Fruit fly (Drosophila melanogaster) whole organism, embryonic: Measurements from ENCODE around the gene mwh.
A peak's percentile ranks its signal among the peaks of the same experiment; 100 is the strongest.

ENCODE experiments used
- Antp ChIP-seq: fragments of 200-800 bp; sonication (Bioruptor generic); optimal IDR thresholded peaks from 3 replicates; lab custom pipeline; 2016; ENCODE audit warnings: missing biosample characterization, missing genetic modification characterization
- Atf3 ChIP-seq: fragments of 200-800 bp; sonication (Bioruptor generic); optimal IDR thresholded peaks from 3 replicates; lab custom pipeline; 2016; ENCODE audit warnings: missing biosample characterization, missing genetic modification characterization
- Blimp-1 ChIP-seq: fragments of 200-800 bp; sonication (Bioruptor generic); optimal IDR thresholded peaks from 3 replicates; lab custom pipeline; 2018; ENCODE audit warnings: missing biosample characterization, missing genetic modification characterization, mild to moderate bottlenecking, moderate library complexity, missing genetic modification reagents
- CG10959 ChIP-seq: fragments of 200-800 bp; sonication (Bioruptor generic); IDR thresholded peaks from 2 replicates; pipeline ENCODE4 v1.3.6; 2022; ENCODE audit warnings: missing biosample characterization, missing genetic modification characterization
- CG11723 ChIP-seq: fragments of 200-800 bp; sonication (Bioruptor generic); optimal IDR thresholded peaks from 2 replicates; lab custom pipeline; 2017; ENCODE audit warnings: missing biosample characterization, mild to moderate bottlenecking, missing genetic modification characterization
- CG13296 ChIP-seq: fragments of 200-800 bp; sonication (Bioruptor generic); optimal IDR thresholded peaks from 3 replicates; lab custom pipeline; 2018; ENCODE audit warnings: missing biosample characterization, mild to moderate bottlenecking, missing genetic modification characterization
- CG15479 ChIP-seq: fragments of 200-800 bp; sonication (Bioruptor generic); optimal IDR thresholded peaks from 3 replicates; lab custom pipeline; 2019; ENCODE audit warnings: missing biosample characterization, mild to moderate bottlenecking, missing genetic modification characterization, moderate library complexity
- CG17912 ChIP-seq: fragments of 200-800 bp; sonication (Bioruptor generic); optimal IDR thresholded peaks from 2 replicates; lab custom pipeline; 2018; ENCODE audit warnings: missing biosample characterization, mild to moderate bottlenecking, missing genetic modification characterization
- CG18011 ChIP-seq: fragments of 200-800 bp; sonication (Bioruptor generic); optimal IDR thresholded peaks from 2 replicates; lab custom pipeline; 2017; ENCODE audit warnings: missing biosample characterization, missing genetic modification characterization, mild to moderate bottlenecking, moderate library complexity, missing genotype
- CG18262 ChIP-seq: fragments of 200-800 bp; optimal IDR thresholded peaks from 3 replicates; lab custom pipeline; 2019; ENCODE audit warnings: missing biosample characterization, mild to moderate bottlenecking, missing genetic modification characterization, moderate library complexity
- CG2116 ChIP-seq: fragments of 200-800 bp; sonication (Bioruptor generic); optimal IDR thresholded peaks from 3 replicates; lab custom pipeline; 2018; ENCODE audit warnings: missing biosample characterization, mild to moderate bottlenecking, missing genetic modification characterization
- CG2202 ChIP-seq: fragments of 200-800 bp; sonication (Bioruptor generic); optimal IDR thresholded peaks from 2 replicates; lab custom pipeline; 2018; ENCODE audit warnings: missing biosample characterization, mild to moderate bottlenecking, missing genetic modification characterization
- CG31224 ChIP-seq: fragments of 200-800 bp; sonication (Bioruptor generic); IDR thresholded peaks from 2 replicates; pipeline ENCODE4 v1.3.6; 2022; ENCODE audit warnings: missing biosample characterization, missing genetic modification characterization
- CG34224 ChIP-seq: fragments of 200-800 bp; sonication (Bioruptor generic); IDR thresholded peaks from 3 replicates; pipeline ENCODE4 v1.3.6; 2022; ENCODE audit warnings: missing biosample characterization, missing genetic modification characterization; ENCODE audit not compliant: partially characterized antibody
- CG4617 ChIP-seq: fragments of 200-800 bp; sonication (Bioruptor generic); optimal IDR thresholded peaks from 3 replicates; lab custom pipeline; 2016; ENCODE audit warnings: missing biosample characterization, missing genetic modification characterization, borderline replicate concordance
- CG4820 ChIP-seq: fragments of 200-800 bp; sonication (Bioruptor generic); optimal IDR thresholded peaks from 3 replicates; lab custom pipeline; 2016; ENCODE audit warnings: missing biosample characterization, missing genetic modification characterization
- CG6254 ChIP-seq: fragments of 200-800 bp; sonication (Bioruptor generic); optimal IDR thresholded peaks from 3 replicates; lab custom pipeline; 2017; ENCODE audit warnings: mild to moderate bottlenecking, missing biosample characterization, missing genetic modification reagents, missing genetic modification characterization
- CG6689 ChIP-seq: fragments of 200-800 bp; sonication (Bioruptor generic); IDR thresholded peaks from 2 replicates; pipeline ENCODE4 v1.3.6; 2022; ENCODE audit warnings: missing biosample characterization, missing genetic modification characterization
- CG7745 ChIP-seq: fragments of 200-800 bp; sonication (Bioruptor generic); optimal IDR thresholded peaks from 2 replicates; lab custom pipeline; 2018; ENCODE audit warnings: missing biosample characterization, mild to moderate bottlenecking, missing genetic modification characterization, moderate library complexity
- CG9215 ChIP-seq: fragments of 200-800 bp; sonication (Bioruptor generic); IDR thresholded peaks from 2 replicates; pipeline ENCODE4 v1.3.6; 2022; ENCODE audit warnings: missing biosample characterization, missing genetic modification characterization
- CG9876 ChIP-seq: fragments of 200-800 bp; sonication (Bioruptor generic); optimal IDR thresholded peaks from 2 replicates; lab custom pipeline; 2016; ENCODE audit warnings: missing biosample characterization, missing genetic modification characterization
- Camta ChIP-seq: fragments of 200-800 bp; sonication (Bioruptor generic); optimal IDR thresholded peaks from 2 replicates; lab custom pipeline; 2016; ENCODE audit warnings: missing biosample characterization, missing genetic modification characterization
- Chrac-16 ChIP-seq: fragments of 200-800 bp; sonication (Bioruptor generic); optimal IDR thresholded peaks from 3 replicates; lab custom pipeline; 2016; ENCODE audit warnings: missing biosample characterization, missing genetic modification characterization
- D19A ChIP-seq: fragments of 200-800 bp; optimal IDR thresholded peaks from 3 replicates; lab custom pipeline; 2019; ENCODE audit warnings: missing biosample characterization, mild to moderate bottlenecking, missing genetic modification characterization, moderate library complexity
- D19B ChIP-seq: fragments of 200-800 bp; sonication (Bioruptor generic); optimal IDR thresholded peaks from 2 replicates; lab custom pipeline; 2017; ENCODE audit warnings: missing biosample characterization, mild to moderate bottlenecking, missing genetic modification characterization
- Dp ChIP-seq: fragments of 200-800 bp; sonication (Bioruptor generic); optimal IDR thresholded peaks from 2 replicates; lab custom pipeline; 2018; ENCODE audit warnings: missing biosample characterization, mild to moderate bottlenecking, missing genetic modification characterization, moderate library complexity
- Drgx ChIP-seq: fragments of 200-800 bp; sonication (Bioruptor generic); IDR thresholded peaks from 2 replicates; pipeline ENCODE4 v1.3.6; 2022; ENCODE audit warnings: missing biosample characterization, missing genetic modification characterization
- GATAe ChIP-seq: fragments of 200-800 bp; sonication (Bioruptor generic); conservative IDR thresholded peaks from 2 replicates; pipeline ENCODE4 v1.3.6; 2022; ENCODE audit warnings: missing biosample characterization, missing genetic modification characterization
- Gsc ChIP-seq: fragments of 200-800 bp; sonication (Bioruptor generic); IDR thresholded peaks from 2 replicates; pipeline ENCODE4 v1.3.6; 2022; ENCODE audit warnings: missing biosample characterization, missing genetic modification characterization
- Hmr ChIP-seq: fragments of 200-800 bp; sonication (Bioruptor generic); optimal IDR thresholded peaks from 3 replicates; lab custom pipeline; 2017; ENCODE audit warnings: mild to moderate bottlenecking, missing biosample characterization, missing genetic modification reagents, missing genetic modification characterization
- Hr51 ChIP-seq, 2 experiments: fragments of 200-800 bp; sonication (Bioruptor generic); optimal IDR thresholded peaks; 2 replicates in 1 of 2; 3 replicates in 1 of 2; lab custom pipeline; 2016 to 2018; ENCODE audit warnings: missing biosample characterization in 2 of 2, missing genetic modification characterization in 2 of 2, mild to moderate bottlenecking in 1 of 2, moderate library complexity in 1 of 2
- Jarid2 ChIP-seq: fragments of 200-800 bp; sonication (Bioruptor generic); optimal IDR thresholded peaks from 3 replicates; lab custom pipeline; 2017; ENCODE audit warnings: mild to moderate bottlenecking, missing biosample characterization, missing genetic modification reagents, missing genetic modification characterization
- NfI ChIP-seq: fragments of 200-800 bp; sonication (Bioruptor generic); optimal IDR thresholded peaks from 3 replicates; lab custom pipeline; 2018; ENCODE audit warnings: missing biosample characterization, mild to moderate bottlenecking, missing genetic modification characterization, moderate library complexity
- Optix ChIP-seq: fragments of 200-800 bp; sonication (Bioruptor generic); IDR thresholded peaks from 3 replicates; pipeline ENCODE4 v1.3.6; 2022; ENCODE audit warnings: missing biosample characterization, missing genetic modification characterization
- Ssrp ChIP-seq: fragments of 200-800 bp; sonication (Bioruptor generic); optimal IDR thresholded peaks from 2 replicates; lab custom pipeline; 2018; ENCODE audit warnings: missing biosample characterization, mild to moderate bottlenecking, missing genetic modification characterization, moderate library complexity
- Trl ChIP-seq, 3 experiments: fragments of >200 bp in 2 of 3; fragments of 200-800 bp in 1 of 3; sonication (Bioruptor generic) in 1 of 3; optimal IDR thresholded peaks; 2 replicates in 1 of 3; 3 replicates in 2 of 3; lab custom pipeline; 2016 to 2017; ENCODE audit warnings: missing biosample characterization in 1 of 3, missing genetic modification characterization in 1 of 3
- YL-1 ChIP-seq: fragments of 200-800 bp; sonication (Bioruptor generic); optimal IDR thresholded peaks from 3 replicates; lab custom pipeline; 2017; ENCODE audit warnings: missing biosample characterization, mild to moderate bottlenecking, missing genetic modification characterization
- ash1 ChIP-seq: fragments of 200-800 bp; sonication (Bioruptor generic); optimal IDR thresholded peaks from 2 replicates; lab custom pipeline; 2018; ENCODE audit warnings: missing biosample characterization, mild to moderate bottlenecking, missing genetic modification characterization
- dmrt99B ChIP-seq: fragments of 200-800 bp; sonication (Bioruptor generic); optimal IDR thresholded peaks from 2 replicates; lab custom pipeline; 2018; ENCODE audit warnings: missing biosample characterization, mild to moderate bottlenecking, missing genetic modification characterization, moderate library complexity
- eve ChIP-seq, 2 experiments: fragments of >200 bp; optimal IDR thresholded peaks; 2 replicates each; lab custom pipeline; 2017; ENCODE audit warnings: missing biosample characterization in 2 of 2, missing genetic modification characterization in 2 of 2
- gem ChIP-seq: fragments of 200-800 bp; sonication (Bioruptor generic); optimal IDR thresholded peaks from 2 replicates; lab custom pipeline; 2019; ENCODE audit warnings: missing biosample characterization, mild to moderate bottlenecking, missing genetic modification characterization, moderate library complexity
- her ChIP-seq: fragments of 200-800 bp; sonication (Bioruptor generic); optimal IDR thresholded peaks from 2 replicates; lab custom pipeline; 2016; ENCODE audit warnings: missing biosample characterization, missing genetic modification characterization
- ken ChIP-seq: fragments of 200-800 bp; sonication (Bioruptor generic); IDR thresholded peaks from 3 replicates; pipeline ENCODE4 v1.3.6; 2022; ENCODE audit warnings: missing biosample characterization, missing genetic modification characterization
- kni ChIP-seq: fragments of 200-800 bp; sonication (Bioruptor generic); optimal IDR thresholded peaks from 3 replicates; lab custom pipeline; 2017; ENCODE audit warnings: mild to moderate bottlenecking, missing biosample characterization, missing genetic modification reagents, missing genetic modification characterization
- lilli ChIP-seq: fragments of 200-800 bp; sonication (Bioruptor generic); optimal IDR thresholded peaks from 3 replicates; lab custom pipeline; 2016; ENCODE audit warnings: missing biosample characterization, missing genetic modification characterization
- nerfin-1 ChIP-seq: fragments of 200-800 bp; sonication (Bioruptor generic); optimal IDR thresholded peaks from 3 replicates; lab custom pipeline; 2019; ENCODE audit warnings: missing biosample characterization, mild to moderate bottlenecking, missing genetic modification characterization, moderate library complexity
- onecut ChIP-seq: fragments of 200-800 bp; sonication (Bioruptor generic); IDR thresholded peaks from 2 replicates; pipeline ENCODE4 v1.3.6; 2022; ENCODE audit warnings: missing biosample characterization, missing genetic modification characterization
- run ChIP-seq: fragments of 200-800 bp; sonication (Bioruptor generic); optimal IDR thresholded peaks from 3 replicates; lab custom pipeline; 2018; ENCODE audit warnings: missing biosample characterization, mild to moderate bottlenecking, missing genetic modification characterization
- shn ChIP-seq: fragments of 200-800 bp; sonication (Bioruptor generic); optimal IDR thresholded peaks from 3 replicates; lab custom pipeline; 2016; ENCODE audit warnings: missing biosample characterization, missing genetic modification characterization
- tio ChIP-seq: fragments of 200-800 bp; sonication (Bioruptor generic); optimal IDR thresholded peaks from 2 replicates; lab custom pipeline; 2017; ENCODE audit warnings: missing biosample characterization, missing genetic modification characterization, inconsistent platforms
- usp ChIP-seq: fragments of >200 bp; optimal IDR thresholded peaks from 2 replicates; lab custom pipeline; 2017; ENCODE audit warnings: missing biosample characterization, missing genetic modification characterization

Gene mwh

DNA sequence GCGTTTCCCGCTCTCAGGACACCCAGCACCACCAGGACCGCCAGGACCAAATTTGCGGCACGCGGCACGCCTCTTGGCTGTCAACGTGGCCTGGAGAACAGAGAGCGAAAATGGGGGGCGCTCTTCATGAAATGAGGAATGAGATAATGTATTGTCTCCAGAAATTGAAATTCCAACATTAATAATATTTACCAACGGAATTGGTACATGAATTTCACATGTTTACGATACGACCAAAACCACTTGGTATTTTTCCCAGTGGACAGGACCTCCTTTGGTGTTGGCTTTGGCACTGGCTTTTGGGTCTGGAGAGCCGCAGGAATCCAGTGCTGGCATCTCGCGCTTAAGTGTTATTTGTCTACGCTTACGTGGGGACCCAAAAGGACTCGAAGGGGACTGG is 17.1 kb upstream of the mwh start (continued):
- TF ChIP-seq kni (GFP tag; lab: Kevin White, UChicago) (no peak), usp (GFP tag; lab: Kevin White, UChicago) (no peak), D19A (no peak), run (tag; lab: Kevin White, UChicago) (no peak), CG7745 (no peak), onecut (no peak), Hr51 (GFP tag; optimal IDR thresholded peaks at IDR 0.05; lab: Kevin White, UChicago) (no peak), Gsc (no peak), Camta (GFP tag; lab: Kevin White, UChicago) (peak; percentile 8), Jarid2 (no peak), Trl (optimal IDR thresholded peaks at IDR 0.05; lab: Kevin White, UChicago) (no peak), Trl (GFP tag; optimal IDR thresholded peaks at IDR 0.05; lab: Kevin White, UChicago) (no peak), CG18262 (tag; lab: Kevin White, UChicago) (no peak), CG2116 (GFP tag; lab: Kevin White, UChicago) (no peak), eve (GFP tag; optimal IDR thresholded peaks at IDR 0.05; lab: Kevin White, UChicago) (no peak), NfI (no peak), CG13296 (GFP tag; lab: Kevin White, UChicago) (peak; percentile 19), CG11723 (no peak), Ssrp (tag; lab: Kevin White, UChicago) (no peak), CG31224 (GFP tag; lab: Robert Waterston, UW) (no peak), ken (GFP tag; lab: Robert Waterston, UW) (no peak), Hmr (peak; percentile 29), Blimp-1 (GFP tag; lab: Kevin White, UChicago) (no peak), CG6689 (GFP tag; lab: Robert Waterston, UW) (no peak), CG4617 (GFP tag; lab: Kevin White, UChicago) (no peak), CG6254 (GFP tag; lab: Kevin White, UChicago) (no peak), CG9876 (no peak), CG15479 (GFP tag; lab: Kevin White, UChicago) (no peak), CG34224 (GFP tag; lab: Robert Waterston, UW) (no peak), tio (no peak), her (GFP tag; lab: Kevin White, UChicago) (no peak), Drgx (GFP tag; lab: Robert Waterston, UW) (no peak), ash1 (GFP tag; lab: Kevin White, UChicago) (no peak), CG18011 (GFP tag; lab: Kevin White, UChicago) (no peak), YL-1 (no peak), Optix (GFP tag; lab: Robert Waterston, UW) (no peak), D19B (GFP tag; lab: Kevin White, UChicago) (no peak), lilli (GFP tag; lab: Kevin White, UChicago) (no peak), CG4820 (GFP tag; lab: Kevin White, UChicago) (no peak), Chrac-16 (GFP tag; lab: Kevin White, UChicago) (no peak), shn (GFP tag; lab: Kevin White, UChicago) (no peak), Dp (GFP tag; lab: Kevin White, UChicago) (no peak), CG17912 (GFP tag; lab: Kevin White, UChicago) (no peak), dmrt99B (peak; percentile 29), CG9215 (GFP tag; lab: Robert Waterston, UW) (peak; percentile 37; the same call in 1 of the 2 replicates), CG10959 (GFP tag; lab: Robert Waterston, UW) (no peak), CG2202 (tag; lab: Kevin White, UChicago) (no peak), gem (tag; lab: Kevin White, UChicago) (peak; percentile 13), GATAe (GFP tag; lab: Robert Waterston, UW) (no peak), Atf3 (no peak), Antp (GFP tag; lab: Kevin White, UChicago) (peak; percentile 5), nerfin-1 (tag; lab: Kevin White, UChicago) (no peak)
